Fruit fly (Drosophila melanogaster) whole organism, adult: ENCODE data around the gene CG13033.

Experiments
- CG11617 ChIP-seq: fragments of 200-800 bp; sonication (Bioruptor generic); optimal IDR thresholded peaks from 2 replicates; lab custom pipeline; 2017; ENCODE audit warnings: mild to moderate bottlenecking, missing biosample characterization, missing genetic modification reagents, missing genetic modification characterization
- CG12768 ChIP-seq: fragments of 200-800 bp; sonication (Bioruptor generic); optimal IDR thresholded peaks from 2 replicates; lab custom pipeline; 2017; ENCODE audit warnings: missing biosample characterization, missing genetic modification characterization, mild to moderate bottlenecking, moderate library complexity, missing genetic modification reagents
- CG1620 ChIP-seq: fragments of 200-800 bp; sonication (Bioruptor generic); optimal IDR thresholded peaks from 2 replicates; lab custom pipeline; 2016; ENCODE audit warnings: missing biosample characterization, missing genetic modification characterization
- CG33017 ChIP-seq: fragments of 200-800 bp; sonication (Bioruptor generic); optimal IDR thresholded peaks from 2 replicates; lab custom pipeline; 2018; ENCODE audit warnings: missing biosample characterization, mild to moderate bottlenecking, missing genetic modification characterization, moderate library complexity
- CG5204 ChIP-seq: fragments of 200-800 bp; sonication (Bioruptor generic); optimal IDR thresholded peaks from 2 replicates; lab custom pipeline; 2016; ENCODE audit warnings: missing biosample characterization, missing genetic modification characterization
- CG7045 ChIP-seq: fragments of 200-800 bp; sonication (Bioruptor generic); optimal IDR thresholded peaks from 2 replicates; lab custom pipeline; 2017; ENCODE audit warnings: missing biosample characterization, mild to moderate bottlenecking, missing genetic modification characterization
- Clk ChIP-seq: fragments of 200-800 bp; sonication (Bioruptor generic); optimal IDR thresholded peaks from 2 replicates; lab custom pipeline; 2017; ENCODE audit warnings: missing biosample characterization, missing genetic modification characterization
- cic ChIP-seq: fragments of 200-800 bp; sonication (Bioruptor generic); optimal IDR thresholded peaks from 2 replicates; lab custom pipeline; 2017; ENCODE audit warnings: missing biosample characterization, mild to moderate bottlenecking, missing genetic modification characterization, moderate library complexity
- pad ChIP-seq: fragments of 200-800 bp; sonication (Bioruptor generic); optimal IDR thresholded peaks from 3 replicates; lab custom pipeline; 2017; ENCODE audit warnings: missing biosample characterization, missing genetic modification characterization, mild to moderate bottlenecking, moderate library complexity, missing genetic modification reagents

Gene CG13033

dm6 chr3L:16494651-16495074, 50.8 kb downstream of the CG13033 start:
- TF ChIP-seq Clk (GFP tag; lab: Kevin White, UChicago) (no peak), CG33017 (tag; lab: Kevin White, UChicago) (no peak), CG12768 (GFP tag; lab: Kevin White, UChicago) (no peak), pad (GFP tag; lab: Kevin White, UChicago) (no peak), CG7045 (GFP tag; lab: Kevin White, UChicago) (no peak), cic (GFP tag; lab: Kevin White, UChicago) (no peak), CG5204 (GFP tag; lab: Kevin White, UChicago) (no peak), CG1620 (GFP tag; lab: Kevin White, UChicago) (no peak), CG11617 (no peak)
